Worm (Caenorhabditis elegans) whole organism, dauer: ENCODE results near the gene snt-5.

ENCODE experiments used
- unc-62 ChIP-seq: sonication (generic microtip); optimal IDR thresholded peaks from 2 replicates; lab custom pipeline; 2017; ENCODE audit warnings: missing biosample characterization, missing genetic modification reagents, missing genetic modification characterization

The snt-5 gene

ce11 chrV:1411459-1411858, at the start of gene snt-5:
snt-5 (minus strand) TSS chrV:1411559.
- TF ChIP-seq unc-62 (GFP tag; lab: Kevin White, UChicago) = no peak

ce11 chrV:1460069-1460468, 48.7 kb upstream of the snt-5 start, which contains the start of gene hacd-1:
hacd-1 (plus strand) TSS chrV:1460369.
- no peak for TF ChIP-seq unc-62 (GFP tag; lab: Kevin White, UChicago)

DNA sequence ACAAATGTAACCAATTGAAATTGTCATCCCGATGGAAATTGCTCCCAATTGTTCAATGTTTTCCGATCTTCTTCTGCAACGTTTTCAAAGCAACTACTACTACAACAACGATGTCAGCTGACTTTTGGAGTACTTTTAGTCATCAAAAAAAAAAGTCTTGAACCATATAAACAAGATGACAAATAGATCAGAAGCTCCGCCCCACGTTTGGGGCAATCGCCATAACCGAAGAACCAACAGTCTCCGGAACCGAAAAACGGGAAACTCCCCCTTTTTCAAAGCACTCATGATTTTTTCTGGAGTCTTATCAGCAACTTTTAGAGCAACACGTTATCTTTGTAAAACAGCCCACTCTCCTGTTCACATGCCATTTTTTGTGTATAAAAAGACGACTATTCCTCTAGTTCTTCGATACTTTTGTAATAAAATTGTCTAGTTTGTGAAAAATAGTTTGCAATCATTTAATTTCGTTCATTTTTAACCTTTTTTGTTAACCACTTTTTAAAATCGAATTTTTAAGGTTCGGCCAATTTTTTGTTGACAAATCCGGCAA, 48.1 kb upstream of the snt-5 start:
- TF ChIP-seq unc-62 (GFP tag; lab: Kevin White, UChicago) = no peak

ce11 chrV:1456614-1457013, 45.3 kb upstream of the snt-5 start:
- TF ChIP-seq unc-62 (GFP tag; lab: Kevin White, UChicago) = no peak

ce11 chrV:1455280-1455679, 43.9 kb upstream of the snt-5 start:
- no peak for TF ChIP-seq unc-62 (GFP tag; lab: Kevin White, UChicago)

DNA sequence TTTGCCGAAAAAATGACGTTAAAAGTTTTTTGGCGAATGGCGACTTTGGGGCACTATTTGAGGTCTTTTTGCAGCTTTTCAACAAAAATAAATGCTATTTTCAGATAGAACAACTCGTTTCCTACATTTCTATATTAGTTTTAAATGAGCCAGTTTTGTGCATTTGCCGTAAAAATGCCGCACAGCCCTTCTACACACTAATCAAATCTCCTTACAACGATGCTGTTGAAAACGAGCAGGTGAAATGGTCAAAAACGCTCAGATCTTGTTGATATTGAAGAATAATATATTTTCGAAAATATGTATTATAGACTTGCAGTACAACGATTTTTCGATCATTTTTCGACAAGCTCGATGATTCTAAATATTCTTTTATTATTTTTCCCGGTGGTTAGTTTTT, 43.4 kb upstream of the snt-5 start, which contains the start of gene chil-14:
chil-14 (plus strand) TSS at position 301 of the 400 bp plus-strand sequence.
- TF ChIP-seq unc-62 (GFP tag; lab: Kevin White, UChicago) = no peak

ce11 chrV:1451334-1451733, 40.0 kb upstream of the snt-5 start, which contains the start of gene srj-23:
srj-23 (plus strand) TSS chrV:1451634.
- no peak for TF ChIP-seq unc-62 (GFP tag; lab: Kevin White, UChicago)

DNA sequence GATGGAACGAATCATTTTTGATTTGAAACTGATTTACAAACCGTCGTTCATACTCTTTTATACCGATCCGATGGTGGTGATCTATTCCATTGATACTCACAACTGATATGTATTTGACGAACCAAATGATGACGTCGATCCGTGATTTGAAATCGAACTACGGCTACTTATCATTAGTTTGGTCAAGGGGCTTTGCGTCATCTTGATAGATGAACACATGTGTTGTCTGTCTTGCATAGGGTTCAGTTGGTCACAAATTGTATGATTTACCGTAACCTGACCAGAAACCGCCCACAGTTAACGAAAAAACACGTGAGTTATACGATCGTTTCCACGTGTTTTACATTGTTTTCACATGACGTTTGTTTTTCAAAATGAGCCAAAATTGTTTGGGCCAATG, 38.8 kb upstream of the snt-5 start, which contains the start of gene cnc-2:
cnc-2 (minus strand) TSS at position 24 of the 400 bp plus-strand sequence.
- no peak for TF ChIP-seq unc-62 (GFP tag; lab: Kevin White, UChicago)

ce11 chrV:1447724-1448123, 36.4 kb upstream of the snt-5 start, which contains the start of gene cnc-3:
cnc-3 (plus strand) TSS chrV:1448004.
- TF ChIP-seq unc-62 (GFP tag; lab: Kevin White, UChicago) = no peak

ce11 chrV:1447079-1447478, 35.7 kb upstream of the snt-5 start, which contains the start of gene cnc-4:
cnc-4 (plus strand) TSS chrV:1447195.
- no peak for TF ChIP-seq unc-62 (GFP tag; lab: Kevin White, UChicago)

DNA sequence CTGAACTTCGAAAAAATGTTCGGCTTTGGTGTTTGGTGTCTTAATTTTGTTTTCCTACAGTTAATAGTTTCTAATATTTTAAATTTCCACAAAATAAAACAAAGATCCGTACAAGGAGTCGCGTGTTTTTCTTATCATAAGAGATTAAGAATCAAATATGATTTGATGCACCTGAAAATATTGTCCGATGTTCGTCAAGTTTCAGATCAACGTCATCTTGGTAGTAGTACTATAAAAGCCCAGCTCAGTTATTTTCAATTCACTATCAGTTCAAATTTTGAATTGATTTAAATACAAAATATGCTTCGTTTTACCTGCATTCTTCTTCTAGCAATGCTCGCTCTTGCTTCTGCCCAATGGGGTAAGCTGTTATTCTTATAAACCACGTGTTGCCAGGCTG, 33.7 kb upstream of the snt-5 start, which contains the start of gene cnc-5:
cnc-5 (plus strand) TSS at position 301 of the 400 bp plus-strand sequence.
- TF ChIP-seq unc-62 (GFP tag; lab: Kevin White, UChicago) = no peak

DNA sequence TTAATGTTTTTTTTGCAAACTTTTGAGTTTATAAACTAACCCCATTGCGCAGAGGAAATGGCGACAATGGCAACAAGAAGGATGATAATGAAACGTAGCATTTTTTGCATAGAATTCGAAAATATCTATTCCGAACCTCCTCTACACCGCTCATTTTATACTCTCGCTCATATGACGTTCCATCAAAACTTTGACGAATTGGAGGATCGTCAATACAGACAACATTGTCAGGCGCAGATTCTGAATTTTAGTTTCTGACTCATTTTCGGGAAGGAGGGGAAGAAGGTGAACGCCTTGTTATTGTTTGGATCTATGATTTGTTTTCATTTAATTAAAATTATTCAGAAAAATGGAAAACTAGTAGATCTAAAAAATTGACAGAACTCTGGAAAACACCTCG, 32.8 kb upstream of the snt-5 start, which contains the start of gene cnc-1:
cnc-1 (minus strand) TSS at position 101 of the 400 bp plus-strand sequence.
- TF ChIP-seq unc-62 (GFP tag; lab: Kevin White, UChicago) = no peak

- no peak for TF ChIP-seq unc-62 (GFP tag; lab: Kevin White, UChicago)
These were observed 30.7 kb upstream of the snt-5 start, which contains the start of gene cnc-11 for ce11 chrV:1442042-1442441. cnc-11 (plus strand) TSS chrV:1442342.

- no peak for TF ChIP-seq unc-62 (GFP tag; lab: Kevin White, UChicago)
These were observed 27.5 kb upstream of the snt-5 start, which contains the start of gene R09B5.11 for ce11 chrV:1438832-1439231. R09B5.11 (plus strand) TSS chrV:1439205.

DNA sequence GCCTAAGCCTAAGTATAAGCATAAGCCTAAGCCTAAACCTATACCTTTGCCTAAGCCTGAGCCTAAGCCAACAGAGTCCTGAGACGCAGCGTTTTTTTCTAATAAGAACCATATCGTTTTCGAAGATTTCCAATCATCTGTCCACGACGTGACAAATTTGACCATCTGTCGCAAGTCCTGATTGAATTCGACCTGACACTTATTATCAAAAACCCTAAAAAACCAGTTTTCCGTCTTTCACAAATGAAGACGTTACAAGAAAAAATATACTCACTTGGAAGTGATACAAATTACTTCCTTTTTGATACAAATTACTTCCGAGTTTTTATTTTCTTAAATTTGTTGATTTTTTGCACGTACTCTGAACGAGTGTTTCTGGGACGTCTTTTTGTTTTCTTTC, 26.8 kb upstream of the snt-5 start:
- no peak for TF ChIP-seq unc-62 (GFP tag; lab: Kevin White, UChicago)

ce11 chrV:1435106-1435505, 23.7 kb upstream of the snt-5 start:
- TF ChIP-seq unc-62 (GFP tag; lab: Kevin White, UChicago) = no peak

DNA sequence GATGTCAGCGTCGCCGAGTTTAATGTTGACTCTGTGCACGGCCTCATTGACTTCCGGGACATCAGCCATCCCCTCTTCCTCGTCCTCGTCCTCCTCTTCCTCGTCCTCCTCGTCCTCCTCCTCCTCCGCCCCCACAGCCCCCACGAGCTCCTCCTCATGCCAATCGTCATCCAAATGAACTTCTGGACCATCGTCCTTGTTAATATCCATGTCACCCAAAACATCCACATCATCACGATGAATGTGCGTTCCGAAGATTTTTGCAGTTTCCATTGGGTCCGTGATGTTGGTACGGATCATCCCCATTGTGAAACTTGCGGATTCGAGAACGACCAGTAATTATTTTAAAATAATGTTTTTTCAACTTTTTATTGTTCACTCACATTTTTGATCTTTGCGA, 23.0 kb upstream of the snt-5 start:
- TF ChIP-seq unc-62 (GFP tag; lab: Kevin White, UChicago) = no peak
